Fruit fly (Drosophila melanogaster) whole organism, embryonic: ENCODE data around the gene CG6959.

Experiments
- Adf1 ChIP-seq: fragments of 200-800 bp; sonication (Bioruptor generic); IDR thresholded peaks from 2 replicates; pipeline ENCODE4 v1.3.6; 2022; ENCODE audit warnings: missing biosample characterization, missing genetic modification characterization
- Atf-2 ChIP-seq: fragments of 200-800 bp; sonication (Bioruptor generic); optimal IDR thresholded peaks from 2 replicates; lab custom pipeline; 2016; ENCODE audit warnings: missing biosample characterization, missing genetic modification characterization
- Bdp1 ChIP-seq: fragments of 200-800 bp; sonication (Bioruptor generic); optimal IDR thresholded peaks from 3 replicates; lab custom pipeline; 2016; ENCODE audit warnings: missing biosample characterization, missing genetic modification characterization
- C15 ChIP-seq: fragments of 200-800 bp; sonication (Bioruptor generic); IDR thresholded peaks from 3 replicates; pipeline ENCODE4 v1.3.6; 2022; ENCODE audit warnings: missing biosample characterization, missing genetic modification characterization
- CG10654 ChIP-seq: fragments of 200-800 bp; sonication (Bioruptor generic); optimal IDR thresholded peaks from 2 replicates; lab custom pipeline; 2016; ENCODE audit warnings: missing biosample characterization, missing genetic modification characterization
- CG11247 ChIP-seq: fragments of 200-800 bp; sonication (Bioruptor generic); IDR thresholded peaks from 2 replicates; pipeline ENCODE4 v1.3.6; 2022; ENCODE audit warnings: missing biosample characterization, missing genetic modification characterization
- CG11398 ChIP-seq: fragments of 200-800 bp; sonication (Bioruptor generic); optimal IDR thresholded peaks from 2 replicates; lab custom pipeline; 2016; ENCODE audit warnings: missing biosample characterization, missing genetic modification characterization
- CG15011 ChIP-seq: fragments of 200-800 bp; sonication (Bioruptor generic); optimal IDR thresholded peaks from 3 replicates; lab custom pipeline; 2018; ENCODE audit warnings: missing biosample characterization, mild to moderate bottlenecking, missing genetic modification characterization
- CG15696 ChIP-seq: fragments of 200-800 bp; sonication (Bioruptor generic); optimal IDR thresholded peaks from 2 replicates; lab custom pipeline; 2019; ENCODE audit warnings: missing biosample characterization, mild to moderate bottlenecking, missing genetic modification characterization, moderate library complexity
- CG17359 ChIP-seq: fragments of 200-800 bp; sonication (Bioruptor generic); optimal IDR thresholded peaks from 3 replicates; lab custom pipeline; 2018; ENCODE audit warnings: missing biosample characterization, mild to moderate bottlenecking, missing genetic modification characterization, moderate library complexity
- CG17361 ChIP-seq: fragments of 200-800 bp; sonication (Bioruptor generic); IDR thresholded peaks from 3 replicates; pipeline ENCODE4 v1.3.6; 2022; ENCODE audit warnings: missing biosample characterization, missing genetic modification characterization
- CG18476 ChIP-seq: fragments of 200-800 bp; sonication (Bioruptor generic); optimal IDR thresholded peaks from 2 replicates; lab custom pipeline; 2016; ENCODE audit warnings: missing biosample characterization, mild to moderate bottlenecking, missing genetic modification characterization
- CG18599 ChIP-seq: fragments of 200-800 bp; sonication (Bioruptor generic); optimal IDR thresholded peaks from 3 replicates; lab custom pipeline; 2017; ENCODE audit warnings: missing biosample characterization, missing genetic modification characterization, mild to moderate bottlenecking, moderate library complexity, missing genetic modification reagents
- CG18619 ChIP-seq: fragments of 200-800 bp; sonication (Bioruptor generic); optimal IDR thresholded peaks from 3 replicates; lab custom pipeline; 2017; ENCODE audit warnings: missing biosample characterization, mild to moderate bottlenecking, missing genetic modification characterization
- CG32532 ChIP-seq: fragments of 200-800 bp; sonication (Bioruptor generic); IDR thresholded peaks from 2 replicates; pipeline ENCODE4 v1.3.6; 2022; ENCODE audit warnings: missing biosample characterization, missing genetic modification characterization
- CG33213 ChIP-seq: fragments of 200-800 bp; sonication (Bioruptor generic); optimal IDR thresholded peaks from 3 replicates; lab custom pipeline; 2016; ENCODE audit warnings: missing biosample characterization, missing genetic modification characterization
- CG34422 ChIP-seq: fragments of 200-800 bp; sonication (Bioruptor generic); IDR thresholded peaks from 3 replicates; pipeline ENCODE4 v1.3.6; 2022; ENCODE audit warnings: missing biosample characterization, missing genetic modification characterization
- CG4820 ChIP-seq: fragments of 200-800 bp; sonication (Bioruptor generic); optimal IDR thresholded peaks from 3 replicates; lab custom pipeline; 2016; ENCODE audit warnings: missing biosample characterization, missing genetic modification characterization
- CG6765 ChIP-seq: fragments of 200-800 bp; sonication (Bioruptor generic); optimal IDR thresholded peaks from 3 replicates; lab custom pipeline; 2017; ENCODE audit warnings: missing biosample characterization, mild to moderate bottlenecking, missing genetic modification characterization
- CG7839 ChIP-seq: fragments of 200-800 bp; sonication (Bioruptor generic); optimal IDR thresholded peaks from 3 replicates; lab custom pipeline; 2018; ENCODE audit warnings: missing biosample characterization, mild to moderate bottlenecking, missing genetic modification characterization, moderate library complexity
- CG7963 ChIP-seq: fragments of 200-800 bp; sonication (Bioruptor generic); IDR thresholded peaks from 3 replicates; pipeline ENCODE4 v1.3.6; 2022; ENCODE audit warnings: missing biosample characterization, missing genetic modification characterization; ENCODE audit not compliant: partially characterized antibody
- CG8924 ChIP-seq: fragments of 200-800 bp; optimal IDR thresholded peaks from 3 replicates; lab custom pipeline; 2019; ENCODE audit warnings: missing biosample characterization, mild to moderate bottlenecking, missing genetic modification characterization, moderate library complexity
- CG8944 ChIP-seq: fragments of 200-800 bp; sonication (Bioruptor generic); optimal IDR thresholded peaks from 3 replicates; lab custom pipeline; 2016; ENCODE audit warnings: missing biosample characterization, missing genetic modification characterization
- Chrac-16 ChIP-seq: fragments of 200-800 bp; sonication (Bioruptor generic); optimal IDR thresholded peaks from 3 replicates; lab custom pipeline; 2016; ENCODE audit warnings: missing biosample characterization, missing genetic modification characterization
- CrebB ChIP-seq: fragments of 200-800 bp; sonication (Bioruptor generic); optimal IDR thresholded peaks from 3 replicates; lab custom pipeline; 2018; ENCODE audit warnings: missing biosample characterization, mild to moderate bottlenecking, missing genetic modification characterization
- D19B ChIP-seq: fragments of 200-800 bp; sonication (Bioruptor generic); optimal IDR thresholded peaks from 2 replicates; lab custom pipeline; 2017; ENCODE audit warnings: missing biosample characterization, mild to moderate bottlenecking, missing genetic modification characterization
- Dad ChIP-seq: fragments of 200-800 bp; sonication (Bioruptor generic); optimal IDR thresholded peaks from 3 replicates; lab custom pipeline; 2016; ENCODE audit warnings: missing biosample characterization, missing genetic modification characterization
- Fer1 ChIP-seq: fragments of 200-800 bp; sonication (Bioruptor generic); optimal IDR thresholded peaks from 2 replicates; lab custom pipeline; 2017; ENCODE audit warnings: missing biosample characterization, mild to moderate bottlenecking, missing genetic modification characterization
- Fer3 ChIP-seq: fragments of 200-800 bp; sonication (Bioruptor generic); optimal IDR thresholded peaks from 2 replicates; lab custom pipeline; 2018; ENCODE audit warnings: missing biosample characterization, mild to moderate bottlenecking, missing genetic modification characterization, moderate library complexity
- GATAe ChIP-seq: fragments of 200-800 bp; sonication (Bioruptor generic); conservative IDR thresholded peaks from 2 replicates; pipeline ENCODE4 v1.3.6; 2022; ENCODE audit warnings: missing biosample characterization, missing genetic modification characterization
- HLH3B ChIP-seq: fragments of 200-800 bp; sonication (Bioruptor generic); IDR thresholded peaks from 2 replicates; pipeline ENCODE4 v1.3.6; 2022; ENCODE audit warnings: missing biosample characterization, missing genetic modification characterization
- Hey ChIP-seq: fragments of 200-800 bp; sonication (Bioruptor generic); optimal IDR thresholded peaks from 3 replicates; lab custom pipeline; 2018; ENCODE audit warnings: missing biosample characterization, mild to moderate bottlenecking, missing genetic modification characterization
- Hr78 ChIP-seq, 2 experiments: fragments of 200-800 bp in 1 of 2; fragments of >200 bp in 1 of 2; sonication (Bioruptor generic) in 1 of 2; optimal IDR thresholded peaks; 2 replicates each; lab custom pipeline; 2017 to 2019; ENCODE audit warnings: missing biosample characterization in 2 of 2, missing genetic modification characterization in 2 of 2, mild to moderate bottlenecking in 1 of 2, moderate library complexity in 1 of 2
- Kr ChIP-seq: fragments of 200-800 bp; sonication (Bioruptor generic); optimal IDR thresholded peaks from 2 replicates; lab custom pipeline; 2017; ENCODE audit warnings: missing biosample characterization, mild to moderate bottlenecking, missing genetic modification characterization
- NC2β ChIP-seq: fragments of 200-800 bp; sonication (Bioruptor generic); optimal IDR thresholded peaks from 2 replicates; lab custom pipeline; 2016; ENCODE audit warnings: missing biosample characterization, missing genetic modification characterization
- Six4 ChIP-seq: fragments of 200-800 bp; sonication (Bioruptor generic); optimal IDR thresholded peaks from 2 replicates; lab custom pipeline; 2016; ENCODE audit warnings: missing biosample characterization, missing genetic modification characterization
- Sry-δ ChIP-seq: fragments of 200-800 bp; sonication (Bioruptor generic); optimal IDR thresholded peaks from 2 replicates; lab custom pipeline; 2016; ENCODE audit warnings: missing biosample characterization, missing genetic modification characterization
- bowl ChIP-seq: fragments of 200-800 bp; sonication (Bioruptor generic); IDR thresholded peaks from 2 replicates; pipeline ENCODE4 v1.3.6; 2022; ENCODE audit warnings: missing biosample characterization, missing genetic modification characterization
- disco-r ChIP-seq: fragments of 200-800 bp; sonication (Bioruptor generic); optimal IDR thresholded peaks from 2 replicates; lab custom pipeline; 2016; ENCODE audit warnings: missing biosample characterization, missing genetic modification characterization
- en ChIP-seq: fragments of 200-800 bp; sonication (Bioruptor generic); optimal IDR thresholded peaks from 2 replicates; lab custom pipeline; 2016; ENCODE audit warnings: missing biosample characterization, missing genetic modification characterization
- exex ChIP-seq: fragments of 200-800 bp; sonication (Bioruptor generic); optimal IDR thresholded peaks from 4 replicates; lab custom pipeline; 2018; ENCODE audit warnings: missing biosample characterization, mild to moderate bottlenecking, missing genetic modification characterization, moderate library complexity
- jigr1 ChIP-seq: fragments of 200-800 bp; sonication (Bioruptor generic); IDR thresholded peaks from 3 replicates; pipeline ENCODE4 v1.3.6; 2022; ENCODE audit warnings: missing biosample characterization, missing genetic modification characterization
- mld ChIP-seq: fragments of 200-800 bp; sonication (Bioruptor generic); IDR thresholded peaks from 3 replicates; pipeline ENCODE4 v1.3.6; 2022; ENCODE audit warnings: missing biosample characterization, missing genetic modification characterization; ENCODE audit not compliant: partially characterized antibody
- oc ChIP-seq: fragments of 200-800 bp; sonication (Bioruptor generic); optimal IDR thresholded peaks from 2 replicates; lab custom pipeline; 2018; ENCODE audit warnings: missing biosample characterization, mild to moderate bottlenecking, missing genetic modification characterization, moderate library complexity
- pum ChIP-seq: fragments of 200-800 bp; sonication (Bioruptor generic); optimal IDR thresholded peaks from 2 replicates; lab custom pipeline; 2016; ENCODE audit warnings: missing biosample characterization, missing genetic modification characterization
- sc ChIP-seq, 3 experiments: fragments of >200 bp in 2 of 3; fragments of 200-800 bp in 1 of 3; sonication (Bioruptor generic) in 1 of 3; optimal IDR thresholded peaks; 2 replicates in 2 of 3; 3 replicates in 1 of 3; lab custom pipeline; 2017; ENCODE audit warnings: mild to moderate bottlenecking in 1 of 3, missing biosample characterization in 1 of 3, missing genetic modification characterization in 1 of 3, missing genetic modification reagents in 1 of 3
- sima ChIP-seq: fragments of 200-800 bp; sonication (Bioruptor generic); optimal IDR thresholded peaks from 2 replicates; lab custom pipeline; 2016; ENCODE audit warnings: missing biosample characterization, missing genetic modification characterization
- slbo ChIP-seq: fragments of 200-800 bp; sonication (Bioruptor generic); IDR thresholded peaks from 2 replicates; pipeline ENCODE4 v1.3.6; 2022; ENCODE audit warnings: missing biosample characterization, missing genetic modification characterization
- ssp ChIP-seq: fragments of 200-800 bp; sonication (Bioruptor generic); IDR thresholded peaks from 2 replicates; pipeline ENCODE4 v1.3.6; 2022; ENCODE audit warnings: missing biosample characterization, missing genetic modification characterization
- twi ChIP-seq: fragments of 200-800 bp; optimal IDR thresholded peaks from 2 replicates; lab custom pipeline; 2019; ENCODE audit warnings: missing biosample characterization, mild to moderate bottlenecking, missing genetic modification characterization, moderate library complexity
- unpg ChIP-seq: fragments of 200-800 bp; sonication (Bioruptor generic); optimal IDR thresholded peaks from 3 replicates; lab custom pipeline; 2018; ENCODE audit warnings: missing biosample characterization, mild to moderate bottlenecking, missing genetic modification characterization, moderate library complexity

CG6959 gene

DNA sequence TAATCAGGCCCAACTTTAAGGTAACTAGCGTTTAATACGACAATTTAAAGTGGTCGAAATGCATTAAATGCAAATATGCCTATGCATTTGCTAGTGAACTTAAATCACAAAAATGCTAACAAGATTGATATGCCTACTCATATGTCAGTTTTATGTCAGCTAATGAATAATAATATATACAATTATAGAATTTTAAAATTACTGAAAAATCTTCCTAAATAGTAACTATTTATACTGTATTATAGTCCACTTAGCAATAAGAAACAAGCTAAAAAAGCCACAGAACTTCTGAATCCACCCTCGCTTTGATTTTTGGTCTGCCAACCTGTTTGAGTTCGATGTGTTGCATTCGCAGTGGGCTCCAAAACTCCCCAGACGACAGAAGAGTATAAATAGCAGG lies 415 bp upstream of the CG6959 start (continued):
- peak; percentile 52 for TF ChIP-seq CG17359 (tag; lab: Kevin White, UChicago)
- no peak for TF ChIP-seq slbo (GFP tag; lab: Robert Waterston, UW)
- TF ChIP-seq CG7963: no peak
- TF ChIP-seq CG18599: peak; percentile 19
- TF ChIP-seq Kr (GFP tag; lab: Kevin White, UChicago): no peak
- no peak for TF ChIP-seq Bdp1
- no peak for TF ChIP-seq Hey (tag; lab: Kevin White, UChicago)
- TF ChIP-seq CG8924 (tag; lab: Kevin White, UChicago): no peak
- no peak for TF ChIP-seq oc (tag; lab: Kevin White, UChicago)
- no peak; the same call in 1 of the 2 replicates for TF ChIP-seq ssp (GFP tag; lab: Robert Waterston, UW)
- peak; percentile 94 for TF ChIP-seq CG18476 (GFP tag; lab: Kevin White, UChicago)
- peak; percentile 54; the same call in 1 of the 2 replicates for TF ChIP-seq CG32532 (GFP tag; lab: Robert Waterston, UW)
- TF ChIP-seq Sry-δ: no peak
- TF ChIP-seq Fer3 (tag; lab: Kevin White, UChicago): peak; percentile 35
- no peak for TF ChIP-seq CrebB (tag; lab: Kevin White, UChicago)
- no peak for TF ChIP-seq CG15011 (GFP tag; lab: Kevin White, UChicago)
- TF ChIP-seq HLH3B (GFP tag; lab: Robert Waterston, UW): peak; percentile 58
- TF ChIP-seq pum: no peak
- TF ChIP-seq Adf1: no peak
- TF ChIP-seq Fer1 (GFP tag; lab: Kevin White, UChicago): no peak
- no peak for TF ChIP-seq twi (tag; lab: Kevin White, UChicago)
- peak; percentile 33 for TF ChIP-seq CG7839
- no peak for TF ChIP-seq NC2β
- no peak for TF ChIP-seq CG8944 (GFP tag; lab: Kevin White, UChicago)
- no peak for TF ChIP-seq GATAe (GFP tag; lab: Robert Waterston, UW)
- TF ChIP-seq Hr78 (GFP tag; optimal IDR thresholded peaks at IDR 0.05; lab: Kevin White, UChicago): no peak
- no peak for TF ChIP-seq Chrac-16 (GFP tag; lab: Kevin White, UChicago)
- TF ChIP-seq mld (GFP tag; lab: Robert Waterston, UW): no peak
- 0 out of 3 replicates have a peak, but pooled peaks have one; percentile 30 for TF ChIP-seq CG34422 (GFP tag; lab: Robert Waterston, UW)
- no peak for TF ChIP-seq en
- TF ChIP-seq sc (optimal IDR thresholded peaks at IDR 0.05; lab: Kevin White, UChicago): no peak
- no peak for TF ChIP-seq sc (GFP tag; optimal IDR thresholded peaks at IDR 0.05; lab: Kevin White, UChicago)
- TF ChIP-seq bowl (GFP tag; lab: Robert Waterston, UW): no peak
- peak; percentile 34 for TF ChIP-seq D19B (GFP tag; lab: Kevin White, UChicago)
- TF ChIP-seq Six4: no peak
- no peak for TF ChIP-seq CG10654
- peak; percentile 29 for TF ChIP-seq CG4820 (GFP tag; lab: Kevin White, UChicago)
- no peak for TF ChIP-seq Dad
- no peak for TF ChIP-seq jigr1
- no peak for TF ChIP-seq sima
- no peak for TF ChIP-seq CG33213 (GFP tag; lab: Kevin White, UChicago)
- peak; percentile 31; the same call in 1 of the 3 replicates for TF ChIP-seq C15 (GFP tag; lab: Robert Waterston, UW)
- TF ChIP-seq CG17361 (GFP tag; lab: Robert Waterston, UW): peak; percentile 66; the same call in 2 of the 3 replicates
- TF ChIP-seq disco-r (GFP tag; lab: Kevin White, UChicago): no peak
- TF ChIP-seq CG15696: no peak
- TF ChIP-seq CG6765 (GFP tag; lab: Kevin White, UChicago): no peak
- TF ChIP-seq Atf-2 (GFP tag; lab: Kevin White, UChicago): no peak
- peak; percentile 33; the same call in 1 of the 2 replicates for TF ChIP-seq CG11247 (GFP tag; lab: Robert Waterston, UW)
- TF ChIP-seq unpg (GFP tag; lab: Kevin White, UChicago): peak; percentile 23
- no peak for TF ChIP-seq CG11398 (GFP tag; lab: Kevin White, UChicago)
- no peak for TF ChIP-seq CG18619 (GFP tag; lab: Kevin White, UChicago)
- TF ChIP-seq exex (tag; lab: Kevin White, UChicago): no peak
